Worm (Caenorhabditis elegans): ENCODE data around the gene Y38H6C.21.

The Y38H6C.21 gene

ce11 chrV:20551096-20551495 is 4.0 kb downstream of the Y38H6C.21 start, which contains the start of gene Y38H6C.20:
Gene Y38H6C.20 (minus strand): TSS chrV:20551196.
- TF ChIP-seq lin-15B (tag; optimal IDR thresholded peaks at IDR 0.05), result no peak
- no peak for TF ChIP-seq ceh-16 (tag; optimal IDR thresholded peaks at IDR 0.05)
- no peak for TF ChIP-seq fkh-2 (tag; optimal IDR thresholded peaks at IDR 0.05)
- no peak for TF ChIP-seq ztf-11 (tag; optimal IDR thresholded peaks at IDR 0.05)

- TF ChIP-seq nhr-43 (tag; optimal IDR thresholded peaks at IDR 0.05; ENCODE audit: poor library complexity, severe bottlenecking), result no peak
- no peak for TF ChIP-seq nhr-28 (tag; optimal IDR thresholded peaks at IDR 0.05)
- TF ChIP-seq nfya-1 (tag; optimal IDR thresholded peaks at IDR 0.05; ENCODE audit: insufficient read depth), result no peak
- TF ChIP-seq fkh-10 (GFP tag; optimal IDR thresholded peaks at IDR 0.05), result no peak
These were observed 8.0 kb downstream of the Y38H6C.21 start, which contains the start of gene Y38H6C.18 for ce11 chrV:20547048-20547447. Gene Y38H6C.18 (minus strand): TSS chrV:20547148.

ce11 chrV:20545742-20546141 is 9.3 kb downstream of the Y38H6C.21 start:
- TF ChIP-seq pha-4 (tag; optimal IDR thresholded peaks at IDR 0.05) (peak; percentile 53), pqm-1 (tag; optimal IDR thresholded peaks at IDR 0.05) (peak; percentile 71), ztf-4 (tag; optimal IDR thresholded peaks at IDR 0.05) (no peak), ceh-9 (tag; optimal IDR thresholded peaks at IDR 0.05) (no peak), elt-2 (tag; optimal IDR thresholded peaks at IDR 0.05) (peak; percentile 41), nhr-23 (tag; optimal IDR thresholded peaks at IDR 0.05) (no peak), nhr-237 (tag; optimal IDR thresholded peaks at IDR 0.05) (no peak)

ce11 chrV:20544610-20545009 is 10.5 kb downstream of the Y38H6C.21 start:
- TF ChIP-seq aly-2 (tag; optimal IDR thresholded peaks at IDR 0.05) (no peak), pha-4 (tag; optimal IDR thresholded peaks at IDR 0.05) (peak; percentile 16), elt-2 (tag; optimal IDR thresholded peaks at IDR 0.05) (peak; percentile 13)

ce11 chrV:20544092-20544491 is 11.0 kb downstream of the Y38H6C.21 start, which contains the start of gene slc-36.3:
Gene slc-36.3 (minus strand): TSS chrV:20544192.
- TF ChIP-seq unc-39 (tag; optimal IDR thresholded peaks at IDR 0.05), result no peak
- TF ChIP-seq pqm-1 (tag; optimal IDR thresholded peaks at IDR 0.05), result no peak
- no peak for TF ChIP-seq hmg-11 (tag; optimal IDR thresholded peaks at IDR 0.05)
- no peak for TF ChIP-seq lin-39 (tag; optimal IDR thresholded peaks at IDR 0.05)
- no peak for TF ChIP-seq ceh-28 (tag; optimal IDR thresholded peaks at IDR 0.05)
- no peak for TF ChIP-seq sea-2 (GFP tag; optimal IDR thresholded peaks at IDR 0.05)
- no peak for TF ChIP-seq ZK546.5 (tag; optimal IDR thresholded peaks at IDR 0.05)
- no peak for TF ChIP-seq mdl-1 (tag; optimal IDR thresholded peaks at IDR 0.05)
- no peak for TF ChIP-seq elt-3 (tag; optimal IDR thresholded peaks at IDR 0.05)
- no peak for TF ChIP-seq fkh-10 (GFP tag; optimal IDR thresholded peaks at IDR 0.05)
- no peak for TF ChIP-seq egl-5 (tag; optimal IDR thresholded peaks at IDR 0.05)
- no peak for TF ChIP-seq R02D3.7 (tag; optimal IDR thresholded peaks at IDR 0.05)
- TF ChIP-seq fos-1 (tag; optimal IDR thresholded peaks at IDR 0.05), result no peak
- TF ChIP-seq fkh-2 (tag; optimal IDR thresholded peaks at IDR 0.05), result no peak
- no peak for TF ChIP-seq lsy-12 (tag; optimal IDR thresholded peaks at IDR 0.05)

ce11 chrV:20539055-20539454 is 16.0 kb downstream of the Y38H6C.21 start, which contains the start of gene Y38H6C.16:
Gene Y38H6C.16 (minus strand): TSS chrV:20539347.
- no peak for TF ChIP-seq fos-1 (tag; optimal IDR thresholded peaks at IDR 0.05)
- no peak for TF ChIP-seq ceh-9 (tag; optimal IDR thresholded peaks at IDR 0.05)
- TF ChIP-seq zag-1 (tag; optimal IDR thresholded peaks at IDR 0.05), result no peak
- peak; percentile 49 for TF ChIP-seq nhr-25 (tag; optimal IDR thresholded peaks at IDR 0.05)
- TF ChIP-seq egl-5 (tag; optimal IDR thresholded peaks at IDR 0.05), result no peak
- no peak for TF ChIP-seq pha-4 (tag; optimal IDR thresholded peaks at IDR 0.05)

- TF ChIP-seq aly-2 (tag; optimal IDR thresholded peaks at IDR 0.05) (no peak), nhr-237 (tag; optimal IDR thresholded peaks at IDR 0.05) (no peak), nhr-12 (tag; optimal IDR thresholded peaks at IDR 0.05) (no peak)
These were observed 18.9 kb downstream of the Y38H6C.21 start, which contains the start of gene Y38H6C.15 for ce11 chrV:20536208-20536607. Gene Y38H6C.15 (minus strand): TSS chrV:20536308.
